Fruit fly (Drosophila melanogaster) whole organism, wandering third instar larva: ENCODE data around the gene inc.
"Not testable (repeated sequence)": the region's sequence is repeated elsewhere in the genome, so short reads cannot be mapped to it uniquely, and the experiment has no call there.

ENCODE experiments used
- CrebA ChIP-seq: fragments of 200-800 bp; sonication (Bioruptor generic); optimal IDR thresholded peaks from 2 replicates; lab custom pipeline; 2016; ENCODE audit warnings: missing biosample characterization, mild to moderate bottlenecking, missing genetic modification characterization, borderline replicate concordance
- HLH106 ChIP-seq: fragments of 200-800 bp; optimal IDR thresholded peaks from 3 replicates; lab custom pipeline; 2019; ENCODE audit warnings: missing biosample characterization, mild to moderate bottlenecking, missing genetic modification characterization, moderate library complexity
- Hr78 ChIP-seq: fragments of >200 bp; optimal IDR thresholded peaks from 2 replicates; lab custom pipeline; 2017; ENCODE audit warnings: missing biosample characterization, missing genetic modification characterization
- Myc ChIP-seq: fragments of >200 bp; optimal IDR thresholded peaks from 2 replicates; lab custom pipeline; 2017
- OdsH ChIP-seq: fragments of 200-800 bp; sonication (Bioruptor generic); optimal IDR thresholded peaks from 2 replicates; lab custom pipeline; 2016; ENCODE audit warnings: missing biosample characterization, mild to moderate bottlenecking, missing genetic modification characterization
- Rel ChIP-seq, 2 experiments: fragments of 200-800 bp; sonication (Bioruptor generic) in 1 of 2; optimal IDR thresholded peaks; 2 replicates in 1 of 2; 3 replicates in 1 of 2; lab custom pipeline; 2016 to 2019; ENCODE audit warnings: mild to moderate bottlenecking in 2 of 2, missing biosample characterization in 2 of 2, missing genetic modification characterization in 2 of 2, moderate library complexity in 1 of 2
- dl ChIP-seq, 2 experiments: fragments of 175-275, 200-275 bp in 1 of 2; fragments of 200-275 bp in 1 of 2; sonication (Bioruptor generic); optimal IDR thresholded peaks; lab custom pipeline; 2018; ENCODE audit warnings: mild to moderate bottlenecking in 2 of 2, missing biosample characterization in 2 of 2, missing genetic modification characterization in 2 of 2, moderate library complexity in 2 of 2; ENCODE audit not compliant: partially characterized antibody in 2 of 2, insufficient read depth in 1 of 2
- dmrt93B ChIP-seq: fragments of 200-800 bp; sonication (Bioruptor generic); optimal IDR thresholded peaks from 2 replicates; lab custom pipeline; 2018; ENCODE audit warnings: missing biosample characterization, mild to moderate bottlenecking, missing genetic modification characterization
- h ChIP-seq: fragments of 200-800 bp; sonication (Bioruptor generic); optimal IDR thresholded peaks from 3 replicates; lab custom pipeline; 2016; ENCODE audit warnings: missing biosample characterization, mild to moderate bottlenecking, missing genetic modification characterization
- lola ChIP-seq: fragments of >200 bp; optimal IDR thresholded peaks from 2 replicates; lab custom pipeline; 2017; ENCODE audit warnings: missing biosample characterization, missing genetic modification characterization
- psq ChIP-seq: fragments of 200-800 bp; sonication (Bioruptor generic); optimal IDR thresholded peaks from 3 replicates; lab custom pipeline; 2017; ENCODE audit warnings: missing biosample characterization, mild to moderate bottlenecking, missing genetic modification characterization, moderate library complexity
- woc ChIP-seq: sonication (Bioruptor generic); optimal IDR thresholded peaks from 2 replicates; lab custom pipeline; 2016; ENCODE audit warnings: missing biosample characterization, mild to moderate bottlenecking, missing genetic modification characterization

- not testable (repeated sequence) for TF ChIP-seq woc (GFP tag; lab: Kevin White, UChicago); Hr78 (GFP tag; lab: Kevin White, UChicago); CrebA (GFP tag; lab: Kevin White, UChicago); HLH106 (tag; lab: Kevin White, UChicago); psq (GFP tag; lab: Kevin White, UChicago); OdsH (GFP tag; lab: Kevin White, UChicago); dl (GFP tag; optimal IDR thresholded peaks at IDR 0.05; lab: Kevin White, UChicago; ENCODE audit: insufficient read depth in 1 of 2, partially characterized antibody in 2 of 2); dmrt93B; h (GFP tag; lab: Kevin White, UChicago); lola (GFP tag; lab: Kevin White, UChicago); Rel (GFP tag; optimal IDR thresholded peaks at IDR 0.05; lab: Kevin White, UChicago); Rel (tag; optimal IDR thresholded peaks at IDR 0.05; lab: Kevin White, UChicago)
- peak; percentile 45 for TF ChIP-seq Myc
Observed at dm6 chrX:1523277-1523676, 40.0 kb downstream of the inc start.
